Worm (Caenorhabditis elegans) whole organism, L1 larva: ENCODE data around the gene C34B4.3.

Experiments
- C34B4.2 ChIP-seq: sonication (generic microtip); optimal IDR thresholded peaks from 2 replicates; lab custom pipeline; 2017; ENCODE audit warnings: mild to moderate bottlenecking, missing genetic modification characterization, missing compliant biosample characterization
- F16B12.6 ChIP-seq: fragments of 150-350 bp; optimal IDR thresholded peaks from 2 replicates; lab custom pipeline; 2014; ENCODE audit warnings: missing biosample characterization, missing genetic modification characterization
- aha-1 ChIP-seq: fragments of 150-350 bp; optimal IDR thresholded peaks from 2 replicates; lab custom pipeline; 2014; ENCODE audit warnings: missing biosample characterization, missing genetic modification characterization
- aly-2 ChIP-seq: fragments of 150-350 bp; optimal IDR thresholded peaks from 2 replicates; lab custom pipeline; 2014; ENCODE audit warnings: missing biosample characterization, missing genetic modification characterization
- ceh-8 ChIP-seq: fragments of 200-800 bp; sonication (Bioruptor generic); optimal IDR thresholded peaks from 2 replicates; lab custom pipeline; 2018; ENCODE audit warnings: mild to moderate bottlenecking, missing genetic modification characterization, moderate library complexity, missing compliant biosample characterization
- ceh-88 ChIP-seq: fragments of 200-800 bp; sonication (Bioruptor generic); IDR thresholded peaks from 2 replicates; pipeline ENCODE4 v1.3.6; 2022; ENCODE audit warnings: missing genetic modification characterization, missing compliant biosample characterization
- efl-1 ChIP-seq, 4 experiments: fragments of 150-350 bp; optimal IDR thresholded peaks in 3 of 4; peaks in 1 of 4; 1 replicate in 1 of 4; 2 replicates in 3 of 4; lab custom pipeline; 2014; ENCODE audit warnings: missing biosample characterization in 2 of 4, missing genetic modification characterization in 2 of 4, missing genetic modification reagents in 2 of 4
- egl-27 ChIP-seq, 2 experiments: fragments of 150-350 bp in 1 of 2; sonication (generic microtip); optimal IDR thresholded peaks; 3 replicates each; lab custom pipeline; 2017 to 2018; ENCODE audit warnings: missing biosample characterization in 2 of 2, missing genetic modification characterization in 2 of 2, missing genetic modification reagents in 2 of 2
- fkh-10 ChIP-seq: sonication (generic microtip); optimal IDR thresholded peaks from 2 replicates; lab custom pipeline; 2017; ENCODE audit warnings: missing biosample characterization, missing genetic modification reagents, missing genetic modification characterization
- fos-1 ChIP-seq: fragments of 150-350 bp; optimal IDR thresholded peaks from 2 replicates; lab custom pipeline; 2014; ENCODE audit warnings: missing biosample characterization, missing genetic modification characterization
- grh-1 ChIP-seq: fragments of 200-800 bp; sonication (Bioruptor generic); IDR thresholded peaks from 2 replicates; pipeline ENCODE4 v1.3.6; 2022; ENCODE audit warnings: missing genetic modification reagents, missing genetic modification characterization, missing compliant biosample characterization
- hlh-17 ChIP-seq: fragments of 200-800 bp; sonication (Bioruptor generic); optimal IDR thresholded peaks from 2 replicates; lab custom pipeline; 2018; ENCODE audit warnings: missing genetic modification characterization, mild to moderate bottlenecking, missing compliant biosample characterization, moderate library complexity, borderline replicate concordance
- lin-15B ChIP-seq: fragments of 150-350 bp; sonication (generic microtip); optimal IDR thresholded peaks from 3 replicates; lab custom pipeline; 2014; ENCODE audit warnings: missing biosample characterization, missing genetic modification characterization
- lir-3 ChIP-seq: sonication (generic microtip); optimal IDR thresholded peaks from 2 replicates; lab custom pipeline; 2016; ENCODE audit warnings: mild to moderate bottlenecking, missing genetic modification characterization, moderate library complexity, missing compliant biosample characterization; ENCODE audit not compliant: poor library complexity
- mep-1 ChIP-seq: fragments of 150-350 bp; optimal IDR thresholded peaks from 2 replicates; lab custom pipeline; 2014; ENCODE audit warnings: missing biosample characterization, missing genetic modification characterization
- nhr-11 ChIP-seq: fragments of 150-350 bp; optimal IDR thresholded peaks from 2 replicates; lab custom pipeline; 2014; ENCODE audit warnings: missing biosample characterization, missing genetic modification characterization
- nhr-19 ChIP-seq: fragments of 200-800 bp; sonication (Bioruptor generic); conservative IDR thresholded peaks from 2 replicates; pipeline ENCODE4 v1.3.6; 2022; ENCODE audit warnings: missing genetic modification characterization, missing compliant biosample characterization
- nhr-76 ChIP-seq: sonication (generic microtip); optimal IDR thresholded peaks from 2 replicates; lab custom pipeline; 2017; ENCODE audit warnings: missing biosample characterization, missing genetic modification characterization
- nhr-90 ChIP-seq: sonication (generic microtip); optimal IDR thresholded peaks from 2 replicates; lab custom pipeline; 2016; ENCODE audit warnings: mild to moderate bottlenecking, missing genetic modification characterization, missing compliant biosample characterization; ENCODE audit not compliant: poor library complexity
- unc-130 ChIP-seq: fragments of 150-350 bp; optimal IDR thresholded peaks from 2 replicates; lab custom pipeline; 2017; ENCODE audit warnings: missing biosample characterization, missing genetic modification characterization, inconsistent platforms

The C34B4.3 gene

DNA sequence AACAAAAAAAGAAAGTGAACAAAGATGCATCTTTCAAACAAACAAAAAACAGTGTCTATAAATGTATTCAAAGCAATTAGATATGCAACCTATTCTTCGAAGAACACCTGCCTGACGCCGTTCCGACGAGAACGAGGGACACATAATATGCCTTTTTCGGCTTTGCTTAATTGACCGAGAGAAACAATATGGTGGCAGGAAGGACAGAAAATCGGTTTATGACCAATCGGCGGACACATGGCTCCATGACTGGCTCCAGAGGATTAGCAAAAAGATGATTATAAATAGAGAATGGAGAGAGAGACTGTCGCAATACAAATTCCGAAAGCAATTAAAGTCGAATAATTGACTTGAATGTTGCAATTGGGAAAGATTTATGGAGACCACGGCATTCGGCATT is 52.7 kb downstream of the C34B4.3 start:
- TF ChIP-seq lir-3 (tag; lab: Kevin White, UChicago) (no peak), C34B4.2 (tag; lab: Kevin White, UChicago) (no peak), lin-15B (tag; lab: Kevin White, UChicago) (no peak), aha-1 (tag; lab: Kevin White, UChicago) (no peak), nhr-19 (no peak), nhr-11 (tag; lab: Kevin White, UChicago) (no peak), fkh-10 (GFP tag; lab: Kevin White, UChicago) (no peak), grh-1 (GFP tag; lab: Robert Waterston, UW) (no peak), mep-1 (tag; lab: Kevin White, UChicago) (no peak), hlh-17 (no peak), ceh-8 (no peak), ceh-88 (no peak), unc-130 (tag; lab: Kevin White, UChicago) (no peak), F16B12.6 (tag; lab: Kevin White, UChicago) (no peak), efl-1 (optimal IDR thresholded peaks at IDR 0.05; lab: Kevin White, UChicago) (no peak), efl-1 (GFP tag; optimal IDR thresholded peaks at IDR 0.05 in 1 of 2; lab: Kevin White, UChicago) (no peak), fos-1 (tag; lab: Kevin White, UChicago) (no peak), aly-2 (tag; lab: Kevin White, UChicago) (no peak), egl-27 (tag; optimal IDR thresholded peaks at IDR 0.05; lab: Kevin White, UChicago) (no peak), nhr-90 (tag; lab: Kevin White, UChicago) (no peak), nhr-76 (tag; lab: Kevin White, UChicago) (no peak)
